Worm (Caenorhabditis elegans): ENCODE measurements around the gene srh-95.

ce11 chrV:16220020-16220419 is 26.7 kb upstream of the srh-95 start:
- TF ChIP-seq tab-1 (GFP tag; IDR thresholded peaks at IDR 0.05): no peak
- TF ChIP-seq cog-1 (tag; optimal IDR thresholded peaks at IDR 0.05): no peak
